Worm (Caenorhabditis elegans) whole organism, L2 larva: Measurements from ENCODE around the gene R02F11.3.

Experiments used
- C34F6.9 ChIP-seq: fragments of 150-350 bp; optimal IDR thresholded peaks from 2 replicates; lab custom pipeline; 2014; ENCODE audit warnings: missing biosample characterization, missing genetic modification characterization
- F13H6.1 ChIP-seq: sonication (generic microtip); optimal IDR thresholded peaks from 2 replicates; lab custom pipeline; 2016; ENCODE audit warnings: missing genetic modification characterization, missing compliant biosample characterization
- R02D3.7 ChIP-seq: fragments of 150-350 bp; optimal IDR thresholded peaks from 2 replicates; lab custom pipeline; 2014; ENCODE audit warnings: missing biosample characterization, missing genetic modification characterization
- Y55F3AM.14 ChIP-seq: fragments of 200-800 bp; sonication (Bioruptor generic); optimal IDR thresholded peaks from 2 replicates; lab custom pipeline; 2018; ENCODE audit warnings: mild to moderate bottlenecking, missing genetic modification characterization, missing compliant biosample characterization
- ZK546.5 ChIP-seq: sonication (generic microtip); optimal IDR thresholded peaks from 2 replicates; lab custom pipeline; 2017; ENCODE audit warnings: missing biosample characterization, missing genetic modification characterization
- alr-1 ChIP-seq: fragments of 150-350 bp; optimal IDR thresholded peaks from 2 replicates; lab custom pipeline; 2014; ENCODE audit warnings: missing biosample characterization, missing genetic modification characterization
- blmp-1 ChIP-seq: sonication (generic microtip); optimal IDR thresholded peaks from 2 replicates; lab custom pipeline; 2017; ENCODE audit warnings: missing genetic modification characterization, mild to moderate bottlenecking, missing compliant biosample characterization, antibody characterized with exemption, moderate library complexity; ENCODE audit not compliant: insufficient read depth
- ceh-16 ChIP-seq: fragments of 150-350 bp; optimal IDR thresholded peaks from 2 replicates; lab custom pipeline; 2014; ENCODE audit warnings: missing biosample characterization, missing genetic modification characterization
- ceh-82 ChIP-seq: fragments of 150-350 bp; optimal IDR thresholded peaks from 2 replicates; lab custom pipeline; 2014; ENCODE audit warnings: missing biosample characterization, missing genetic modification characterization
- crh-2 ChIP-seq: sonication (generic microtip); optimal IDR thresholded peaks from 2 replicates; lab custom pipeline; 2017; ENCODE audit warnings: missing biosample characterization, missing genetic modification characterization
- dmd-4 ChIP-seq: sonication (generic microtip); optimal IDR thresholded peaks from 2 replicates; lab custom pipeline; 2017; ENCODE audit warnings: missing biosample characterization, missing genetic modification characterization
- egl-27 ChIP-seq: sonication (generic microtip); optimal IDR thresholded peaks from 3 replicates; lab custom pipeline; 2017; ENCODE audit warnings: missing biosample characterization, missing genetic modification reagents, missing genetic modification characterization
- elt-1 ChIP-seq: fragments of 150-350 bp; optimal IDR thresholded peaks from 2 replicates; lab custom pipeline; 2014; ENCODE audit warnings: missing biosample characterization, missing genetic modification characterization
- elt-3 ChIP-seq: sonication (generic microtip); optimal IDR thresholded peaks from 2 replicates; lab custom pipeline; 2017; ENCODE audit warnings: missing biosample characterization, missing genetic modification characterization
- fos-1 ChIP-seq: fragments of 150-350 bp; optimal IDR thresholded peaks from 2 replicates; lab custom pipeline; 2014; ENCODE audit warnings: missing biosample characterization, missing genetic modification characterization
- gmeb-1 ChIP-seq: fragments of 150-350 bp; optimal IDR thresholded peaks from 2 replicates; lab custom pipeline; 2014; ENCODE audit warnings: missing biosample characterization, missing genetic modification characterization
- lin-11 ChIP-seq: fragments of 150-350 bp; sonication (generic microtip); optimal IDR thresholded peaks from 2 replicates; lab custom pipeline; 2014; ENCODE audit warnings: missing biosample characterization, missing genetic modification characterization, inconsistent platforms, mixed read lengths
- lin-13 ChIP-seq: fragments of 150-350 bp; optimal IDR thresholded peaks from 2 replicates; lab custom pipeline; 2014; ENCODE audit warnings: missing biosample characterization, missing genetic modification reagents, missing genetic modification characterization
- lin-39 ChIP-seq: fragments of 150-350 bp; optimal IDR thresholded peaks from 2 replicates; lab custom pipeline; 2014; ENCODE audit warnings: missing biosample characterization, missing genetic modification reagents, missing genetic modification characterization
- lsy-2 ChIP-seq, 2 experiments: fragments of 150-350 bp in 1 of 2; sonication (generic microtip) in 1 of 2; optimal IDR thresholded peaks; 2 replicates each; lab custom pipeline; 2014 to 2017; ENCODE audit warnings: missing biosample characterization in 2 of 2, missing genetic modification characterization in 2 of 2
- mab-5 ChIP-seq: fragments of 150-350 bp; optimal IDR thresholded peaks from 2 replicates; lab custom pipeline; 2014; ENCODE audit warnings: missing biosample characterization, missing genetic modification characterization
- mbf-1 ChIP-seq: sonication (generic microtip); optimal IDR thresholded peaks from 2 replicates; lab custom pipeline; 2017; ENCODE audit warnings: missing biosample characterization, missing genetic modification characterization
- mdl-1 ChIP-seq, 2 experiments: fragments of 150-350 bp in 1 of 2; sonication (generic microtip) in 1 of 2; optimal IDR thresholded peaks; 2 replicates each; lab custom pipeline; 2017; ENCODE audit warnings: missing biosample characterization in 2 of 2, missing genetic modification characterization in 2 of 2
- nhr-10 ChIP-seq: sonication (generic microtip); optimal IDR thresholded peaks from 2 replicates; lab custom pipeline; 2017; ENCODE audit warnings: missing biosample characterization, missing genetic modification characterization
- nhr-11 ChIP-seq: fragments of 150-350 bp; optimal IDR thresholded peaks from 2 replicates; lab custom pipeline; 2014; ENCODE audit warnings: missing biosample characterization, missing genetic modification characterization
- nhr-12 ChIP-seq: fragments of 150-350 bp; optimal IDR thresholded peaks from 2 replicates; lab custom pipeline; 2014; ENCODE audit warnings: missing biosample characterization, missing genetic modification characterization
- nhr-129 ChIP-seq: fragments of 150-350 bp; optimal IDR thresholded peaks from 2 replicates; lab custom pipeline; 2014; ENCODE audit warnings: missing biosample characterization, missing genetic modification characterization
- nhr-21 ChIP-seq: fragments of 150-350 bp; optimal IDR thresholded peaks from 2 replicates; lab custom pipeline; 2014; ENCODE audit warnings: missing biosample characterization, missing genetic modification characterization
- nhr-23 ChIP-seq: fragments of 150-350 bp; optimal IDR thresholded peaks from 2 replicates; lab custom pipeline; 2014; ENCODE audit warnings: missing biosample characterization, missing genetic modification reagents, missing genetic modification characterization
- nhr-237 ChIP-seq: fragments of 150-350 bp; optimal IDR thresholded peaks from 2 replicates; lab custom pipeline; 2014; ENCODE audit warnings: missing biosample characterization, missing genetic modification characterization
- peb-1 ChIP-seq: fragments of 150-350 bp; optimal IDR thresholded peaks from 2 replicates; lab custom pipeline; 2014; ENCODE audit warnings: missing biosample characterization, missing genetic modification characterization
- sem-4 ChIP-seq: fragments of 150-350 bp; optimal IDR thresholded peaks from 2 replicates; lab custom pipeline; 2014; ENCODE audit warnings: missing biosample characterization, missing genetic modification reagents, missing genetic modification characterization
- skn-1 ChIP-seq: sonication (generic microtip); optimal IDR thresholded peaks from 2 replicates; lab custom pipeline; 2017; ENCODE audit warnings: missing biosample characterization, missing genetic modification characterization
- sma-3 ChIP-seq: sonication (generic microtip); optimal IDR thresholded peaks from 2 replicates; lab custom pipeline; 2016; ENCODE audit warnings: missing genetic modification reagents, missing genetic modification characterization, missing compliant biosample characterization
- unc-55 ChIP-seq: fragments of 150-350 bp; sonication (generic microtip); optimal IDR thresholded peaks from 3 replicates; lab custom pipeline; 2014; ENCODE audit warnings: missing biosample characterization, missing genetic modification reagents, missing genetic modification characterization
- unc-62 ChIP-seq: fragments of 150-350 bp; optimal IDR thresholded peaks from 2 replicates; lab custom pipeline; 2014; ENCODE audit warnings: missing biosample characterization, missing genetic modification reagents, missing genetic modification characterization
- zag-1 ChIP-seq: fragments of 150-350 bp; optimal IDR thresholded peaks from 2 replicates; lab custom pipeline; 2014; ENCODE audit warnings: missing biosample characterization, missing genetic modification characterization
- ztf-1 ChIP-seq: fragments of 200-800 bp; sonication (Bioruptor generic); conservative IDR thresholded peaks from 2 replicates; pipeline ENCODE4 v1.3.6; 2022; ENCODE audit warnings: missing genetic modification characterization, missing compliant biosample characterization
- ztf-11 ChIP-seq: sonication (generic microtip); optimal IDR thresholded peaks from 2 replicates; lab custom pipeline; 2017; ENCODE audit warnings: missing biosample characterization, missing genetic modification characterization
- ztf-4 ChIP-seq: fragments of 150-350 bp; optimal IDR thresholded peaks from 2 replicates; lab custom pipeline; 2014; ENCODE audit warnings: missing biosample characterization, missing genetic modification characterization

Gene R02F11.3

DNA sequence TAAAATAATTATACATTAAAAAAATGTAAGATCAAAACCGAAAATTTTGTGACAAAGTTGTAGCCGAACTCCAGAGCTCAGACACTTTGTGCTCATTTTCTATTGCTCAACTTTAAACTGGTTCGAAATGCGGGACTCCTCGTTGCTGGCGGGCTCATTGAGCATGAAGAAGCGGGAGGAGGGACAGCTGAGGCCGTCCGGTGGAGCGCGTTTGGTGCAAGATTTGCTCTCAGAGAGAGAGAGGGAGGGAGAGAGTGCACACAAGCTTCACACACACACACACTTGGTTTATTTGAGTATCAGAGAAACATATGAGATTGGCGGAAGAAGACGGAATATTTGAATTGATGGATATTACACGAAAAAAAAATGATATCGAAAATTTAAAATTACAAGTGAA is 4.9 kb upstream of the R02F11.3 start:
- TF ChIP-seq C34F6.9 (tag; lab: Kevin White, UChicago) (peak; percentile 76), mdl-1 (tag; optimal IDR thresholded peaks at IDR 0.05; lab: Kevin White, UChicago) (no peak), elt-3 (tag; lab: Kevin White, UChicago) (no peak), mab-5 (no peak), mbf-1 (tag; lab: Kevin White, UChicago) (no peak), ceh-16 (tag; lab: Kevin White, UChicago) (no peak), blmp-1 (tag; lab: Kevin White, UChicago) (no peak), Y55F3AM.14 (GFP tag; lab: Kevin White, UChicago) (peak; percentile 31), unc-55 (GFP tag; lab: Kevin White, UChicago) (peak; percentile 81), ztf-11 (tag; lab: Kevin White, UChicago) (no peak), fos-1 (tag; lab: Kevin White, UChicago) (no peak), dmd-4 (tag; lab: Kevin White, UChicago) (no peak), egl-27 (tag; lab: Kevin White, UChicago) (no peak), lin-11 (peak; percentile 41), gmeb-1 (tag; lab: Kevin White, UChicago) (no peak), nhr-129 (tag; lab: Kevin White, UChicago) (peak; percentile 67), lin-39 (tag; lab: Kevin White, UChicago) (no peak), ZK546.5 (tag; lab: Kevin White, UChicago) (no peak), zag-1 (tag; lab: Kevin White, UChicago) (peak; percentile 59), R02D3.7 (tag; lab: Kevin White, UChicago) (no peak), lsy-2 (tag; optimal IDR thresholded peaks at IDR 0.05; lab: Kevin White, UChicago) (peak in 1 of 2 experiments; percentile 55), nhr-23 (tag; lab: Kevin White, UChicago) (no peak), unc-62 (GFP tag; lab: Kevin White, UChicago) (no peak), lin-13 (GFP tag; lab: Kevin White, UChicago) (peak; percentile 48), nhr-237 (no peak), F13H6.1 (tag; lab: Kevin White, UChicago) (peak; percentile 49), ceh-82 (tag; lab: Kevin White, UChicago) (no peak), crh-2 (peak; percentile 8), sem-4 (no peak), nhr-12 (tag; lab: Kevin White, UChicago) (no peak), elt-1 (tag; lab: Kevin White, UChicago) (no peak), nhr-10 (tag; lab: Kevin White, UChicago) (no peak)

DNA sequence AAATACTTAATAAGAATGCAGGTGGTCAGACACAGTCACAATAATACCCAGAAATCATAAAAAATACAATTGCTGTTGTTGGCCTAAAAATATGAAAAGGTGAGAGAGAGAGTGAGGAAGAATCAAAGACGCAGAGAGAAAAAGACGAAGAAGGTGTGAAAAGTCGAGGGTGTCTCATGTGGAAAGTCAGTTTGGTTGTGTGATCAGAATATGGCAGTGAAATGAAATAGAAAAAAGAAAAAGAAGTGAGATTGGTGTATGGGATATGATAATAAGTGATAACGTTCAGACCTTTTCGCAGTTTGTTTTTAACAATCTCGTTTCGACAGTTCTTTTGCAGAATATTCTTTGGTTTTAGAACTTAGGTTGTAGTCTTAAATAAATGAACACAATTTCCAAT is 1.1 kb upstream of the R02F11.3 start:
- peak; percentile 1 for TF ChIP-seq blmp-1 (tag; lab: Kevin White, UChicago)
- no peak for TF ChIP-seq sem-4
- no peak for TF ChIP-seq alr-1 (tag; lab: Kevin White, UChicago)
- no peak for TF ChIP-seq ztf-1 (GFP tag; lab: Robert Waterston, UW)
- peak; percentile 22 for TF ChIP-seq ztf-4
- no peak for TF ChIP-seq peb-1 (tag; lab: Kevin White, UChicago)

DNA sequence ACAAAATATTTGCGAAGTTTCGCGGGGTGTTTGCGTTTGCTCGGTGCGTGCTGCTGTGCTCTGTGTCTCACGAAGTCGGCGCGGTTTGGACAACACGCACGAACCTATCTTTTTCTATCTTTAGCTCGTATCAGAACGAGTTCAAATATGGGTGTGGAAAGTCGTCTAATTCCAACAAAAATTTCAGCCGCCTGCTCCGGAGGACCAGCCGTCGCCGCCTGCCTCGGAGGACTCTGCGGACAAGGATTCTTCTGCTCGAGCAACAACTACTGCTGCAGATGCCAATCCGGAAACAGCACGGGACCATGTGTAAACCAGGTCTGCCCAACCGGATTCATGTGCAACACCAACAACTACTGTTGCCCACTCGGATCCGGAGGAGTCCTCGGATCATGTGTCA is 3.8 kb downstream of the R02F11.3 start:
- TF ChIP-seq Y55F3AM.14 (GFP tag; lab: Kevin White, UChicago) = no peak
- no peak for TF ChIP-seq nhr-21 (tag; lab: Kevin White, UChicago)
- TF ChIP-seq crh-2 = no peak
- no peak for TF ChIP-seq nhr-11 (tag; lab: Kevin White, UChicago)

DNA sequence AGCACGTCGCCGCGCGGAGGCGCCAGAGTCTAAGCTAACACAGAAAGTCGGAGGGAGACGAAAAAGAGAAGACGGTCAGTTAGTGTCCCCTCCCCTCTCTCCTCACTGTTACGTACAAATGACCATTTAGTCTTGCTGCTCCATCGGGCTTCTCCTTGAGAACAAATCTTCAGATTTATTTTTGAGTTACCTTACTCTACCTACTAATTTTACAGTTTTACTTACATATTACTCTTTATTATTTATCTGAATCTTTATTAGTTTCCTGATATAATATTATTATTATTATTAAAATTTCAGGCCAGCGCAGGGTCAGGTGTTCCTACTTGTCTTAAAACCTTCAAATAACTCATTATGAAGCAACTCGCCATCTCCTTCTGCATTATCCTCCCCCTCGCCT is 5.0 kb downstream of the R02F11.3 start, which contains the start of gene R02F11.1:
Gene R02F11.1 (plus strand): TSS at position 301 of the 400 bp plus-strand sequence.
- no peak for TF ChIP-seq F13H6.1 (tag; lab: Kevin White, UChicago)
- no peak for TF ChIP-seq nhr-129 (tag; lab: Kevin White, UChicago)
- no peak for TF ChIP-seq unc-62 (GFP tag; lab: Kevin White, UChicago)
- TF ChIP-seq mdl-1 (tag; optimal IDR thresholded peaks at IDR 0.05; lab: Kevin White, UChicago) = no peak
- no peak for TF ChIP-seq elt-3 (tag; lab: Kevin White, UChicago)
- no peak for TF ChIP-seq ztf-4
- no peak for TF ChIP-seq ceh-82 (tag; lab: Kevin White, UChicago)
- TF ChIP-seq ztf-11 (tag; lab: Kevin White, UChicago) = no peak
- TF ChIP-seq elt-1 (tag; lab: Kevin White, UChicago) = no peak
- TF ChIP-seq sma-3 (GFP tag; lab: Kevin White, UChicago) = no peak
- TF ChIP-seq nhr-12 (tag; lab: Kevin White, UChicago) = no peak
- TF ChIP-seq unc-55 (GFP tag; lab: Kevin White, UChicago) = no peak
- no peak for TF ChIP-seq skn-1 (tag; lab: Kevin White, UChicago)
- no peak for TF ChIP-seq nhr-21 (tag; lab: Kevin White, UChicago)
- no peak for TF ChIP-seq lin-39 (tag; lab: Kevin White, UChicago)
- TF ChIP-seq alr-1 (tag; lab: Kevin White, UChicago) = no peak
- no peak for TF ChIP-seq lin-13 (GFP tag; lab: Kevin White, UChicago)
- TF ChIP-seq, all 48 proteins: peak for 0
